Fruit fly (Drosophila melanogaster): Measurements from ENCODE around the gene Cyp9f3.
A peak's percentile ranks its signal among the peaks of the same experiment; 100 is the strongest.

Cyp9f3 gene

dm6 chr3R:12413274-12413958 lies 14.7 kb upstream of the Cyp9f3 start, which contains the start of the genes Dip-C and pps (continued):
- peak; percentile 58 for TF ChIP-seq CG14710 (tag; optimal IDR thresholded peaks at IDR 0.05)
- no peak for TF ChIP-seq Hr3 (GFP tag; optimal IDR thresholded peaks at IDR 0.05)
- no peak for TF ChIP-seq mld (GFP tag; IDR thresholded peaks at IDR 0.05; ENCODE audit: partially characterized antibody)
- TF ChIP-seq sna (GFP tag; IDR thresholded peaks at IDR 0.05; ENCODE audit: partially characterized antibody), result peak; percentile 62; the same call in 1 of the 2 replicates

DNA sequence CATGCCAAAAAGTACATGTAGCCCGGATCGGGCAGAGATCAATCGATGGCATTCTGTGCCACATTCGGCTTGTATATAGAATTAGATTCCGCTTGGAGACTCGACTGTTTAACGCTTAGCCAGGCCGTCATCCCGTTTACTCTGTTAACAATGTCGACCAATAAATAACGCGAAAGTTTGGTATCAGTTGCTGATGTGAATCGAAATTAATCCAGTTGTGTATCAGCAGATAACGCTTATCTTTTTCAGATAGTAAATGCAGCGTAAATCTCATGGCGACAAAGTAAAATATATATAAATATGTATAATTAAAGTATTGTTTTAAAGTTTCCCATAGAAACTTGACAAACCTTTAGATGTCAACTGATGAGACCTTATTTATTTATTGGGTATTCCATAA lies 12.7 kb upstream of the Cyp9f3 start:
- peak; percentile 59 for TF ChIP-seq exex (tag; optimal IDR thresholded peaks at IDR 0.05)
- TF ChIP-seq CG15514 (GFP tag; optimal IDR thresholded peaks at IDR 0.05), result no peak

DNA sequence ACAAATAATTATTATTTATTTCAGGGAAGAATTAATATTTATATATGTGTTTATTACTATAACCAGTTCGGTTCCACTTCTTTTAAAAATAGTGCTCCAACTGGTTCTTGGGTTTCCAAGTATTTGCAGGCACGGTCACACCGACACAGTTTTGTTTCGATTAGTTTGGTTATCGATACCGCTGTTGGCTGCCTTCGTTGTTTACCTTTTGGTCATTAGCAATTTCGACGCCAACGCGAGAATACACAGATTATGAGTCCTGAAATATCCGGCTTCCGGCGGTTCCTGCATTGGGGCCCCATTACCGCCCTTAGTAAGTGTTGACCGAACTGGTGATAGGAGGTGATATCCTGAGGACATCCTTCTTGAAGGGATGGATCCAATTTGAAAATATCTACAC lies 9.4 kb upstream of the Cyp9f3 start, which contains the start of gene CG5196:
CG5196 (plus strand) TSS at position 157 of the 400 bp plus-strand sequence.
- TF ChIP-seq CG9609 (GFP tag; optimal IDR thresholded peaks at IDR 0.05) (no peak), CG17361 (GFP tag; IDR thresholded peaks at IDR 0.05) (no peak), grau (tag; optimal IDR thresholded peaks at IDR 0.05) (peak; percentile 31), az2 (GFP tag; optimal IDR thresholded peaks at IDR 0.05) (no peak), psq (GFP tag; optimal IDR thresholded peaks at IDR 0.05) (no peak), trh (GFP tag; optimal IDR thresholded peaks at IDR 0.05) (no peak), CG4617 (GFP tag; optimal IDR thresholded peaks at IDR 0.05; ENCODE audit: borderline replicate concordance) (peak; percentile 55), Mad (GFP tag; optimal IDR thresholded peaks at IDR 0.05) (no peak), CG12744 (GFP tag; optimal IDR thresholded peaks at IDR 0.05) (no peak), PHDP (tag; optimal IDR thresholded peaks at IDR 0.05) (peak; percentile 40), CG10321 (GFP tag; IDR thresholded peaks at IDR 0.05) (no peak), D19A (tag; optimal IDR thresholded peaks at IDR 0.05) (peak; percentile 1), CG7987 (GFP tag; optimal IDR thresholded peaks at IDR 0.05) (peak; percentile 25), CG6791 (GFP tag; IDR thresholded peaks at IDR 0.05; ENCODE audit: partially characterized antibody) (peak; percentile 79), CG14965 (GFP tag; optimal IDR thresholded peaks at IDR 0.05; ENCODE audit: borderline replicate concordance) (no peak), CG5245 (GFP tag; optimal IDR thresholded peaks at IDR 0.05) (no peak), Stat92E (GFP tag; optimal IDR thresholded peaks at IDR 0.05) (peak in 1 of 3 experiments; percentile 44), CG5953 (GFP tag; IDR thresholded peaks at IDR 0.05) (no peak), CG13894 (tag; optimal IDR thresholded peaks at IDR 0.05) (peak; percentile 51), CG10431 (GFP tag; optimal IDR thresholded peaks at IDR 0.05) (no peak), fd96Cb (tag; optimal IDR thresholded peaks at IDR 0.05) (no peak), CG2678 (tag; optimal IDR thresholded peaks at IDR 0.05) (no peak), NC2α (GFP tag; optimal IDR thresholded peaks at IDR 0.05) (no peak), Tbp (GFP tag; optimal IDR thresholded peaks at IDR 0.05) (no peak), CG34422 (GFP tag; IDR thresholded peaks at IDR 0.05) (peak; percentile 84; the same call in 2 of the 3 replicates), CG6689 (GFP tag; IDR thresholded peaks at IDR 0.05) (no peak), grn (GFP tag; optimal IDR thresholded peaks at IDR 0.05) (no peak), CG7556 (GFP tag; optimal IDR thresholded peaks at IDR 0.05) (no peak), ab (GFP tag; optimal IDR thresholded peaks at IDR 0.05) (no peak), Abd-B (GFP tag; optimal IDR thresholded peaks at IDR 0.05) (peak; percentile 43), Opbp (GFP tag; IDR thresholded peaks at IDR 0.05; ENCODE audit: partially characterized antibody) (peak; percentile 72), Bdp1 (GFP tag; optimal IDR thresholded peaks at IDR 0.05) (no peak), CG32532 (GFP tag; IDR thresholded peaks at IDR 0.05) (no peak), Dll (GFP tag; IDR thresholded peaks at IDR 0.05; ENCODE audit: partially characterized antibody) (peak; percentile 64), CG6654 (GFP tag; optimal IDR thresholded peaks at IDR 0.05) (peak; percentile 95), chif (GFP tag; optimal IDR thresholded peaks at IDR 0.05) (no peak), CG14050 (GFP tag; IDR thresholded peaks at IDR 0.05) (no peak), chinmo (GFP tag; IDR thresholded peaks at IDR 0.05; ENCODE audit: partially characterized antibody) (peak; percentile 67; the same call in 1 of the 4 replicates), her (GFP tag; optimal IDR thresholded peaks at IDR 0.05) (peak; percentile 13), nmo (GFP tag; optimal IDR thresholded peaks at IDR 0.05) (peak; percentile 31)

All from whole organism, embryonic.